Worm (Caenorhabditis elegans) whole organism, L2 larva: Measurements from ENCODE around the gene lido-4.

Source experiments
- elt-3 ChIP-seq: sonication (generic microtip); optimal IDR thresholded peaks from 2 replicates; lab custom pipeline; 2017; ENCODE audit warnings: missing biosample characterization, missing genetic modification characterization
- mdl-1 ChIP-seq, 2 experiments: fragments of 150-350 bp in 1 of 2; sonication (generic microtip) in 1 of 2; optimal IDR thresholded peaks; 2 replicates each; lab custom pipeline; 2017; ENCODE audit warnings: missing biosample characterization in 2 of 2, missing genetic modification characterization in 2 of 2

ce11 chrX:17092416-17092815, 15.2 kb downstream of the lido-4 start, which contains the start of gene sod-3:
- TF ChIP-seq mdl-1 (tag; optimal IDR thresholded peaks at IDR 0.05; lab: Kevin White, UChicago), result no peak
- no peak for TF ChIP-seq elt-3
